Fruit fly (Drosophila melanogaster): Measurements from ENCODE around the gene CG10026.
A peak's percentile ranks its signal among the peaks of the same experiment; 100 is the strongest.

The CG10026 gene

DNA sequence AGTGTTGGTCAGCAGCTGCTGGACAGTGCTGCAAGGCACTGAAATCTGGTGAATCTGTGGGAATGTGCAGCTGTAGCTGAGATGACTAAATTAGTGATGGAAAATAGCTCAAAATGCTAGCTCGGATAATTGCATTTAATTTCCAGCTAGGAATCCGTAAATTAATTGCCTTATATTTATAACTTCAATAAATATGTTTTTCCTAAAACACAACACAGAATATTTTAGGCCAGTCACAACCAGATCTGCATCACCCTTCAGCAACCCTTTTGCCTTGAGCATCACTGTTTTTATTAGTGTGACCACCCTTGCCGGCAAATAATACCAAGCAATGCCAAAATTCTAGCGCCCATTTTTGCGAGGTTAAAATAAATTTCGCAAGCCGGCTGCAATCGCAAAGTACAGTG lies 9.3 kb upstream of the CG10026 start, which contains the start of gene Hs2st (continued):
- TF ChIP-seq CG31388 (GFP tag; optimal IDR thresholded peaks at IDR 0.05) (peak; percentile 72), sens-2 (GFP tag; IDR thresholded peaks at IDR 0.05) (peak; percentile 76), h (optimal IDR thresholded peaks at IDR 0.05) (no peak), zen2 (GFP tag; IDR thresholded peaks at IDR 0.05; ENCODE audit: partially characterized antibody) (no peak), salm (tag; optimal IDR thresholded peaks at IDR 0.05) (peak; percentile 65), fu2 (GFP tag; optimal IDR thresholded peaks at IDR 0.05) (peak; percentile 96), NK7.1 (GFP tag; optimal IDR thresholded peaks at IDR 0.05) (peak; percentile 83), MESR4 (GFP tag; optimal IDR thresholded peaks at IDR 0.05) (peak; percentile 42), CG2889 (GFP tag; IDR thresholded peaks at IDR 0.05) (peak; percentile 90), ash1 (GFP tag; optimal IDR thresholded peaks at IDR 0.05) (no peak), HmgD (GFP tag; optimal IDR thresholded peaks at IDR 0.05) (peak; percentile 96), Hmx (GFP tag; optimal IDR thresholded peaks at IDR 0.05) (peak; percentile 83), scrt (GFP tag; optimal IDR thresholded peaks at IDR 0.05) (no peak), trem (tag; optimal IDR thresholded peaks at IDR 0.05) (peak; percentile 83), Atf-2 (GFP tag; optimal IDR thresholded peaks at IDR 0.05) (peak; percentile 96), cas (GFP tag; IDR thresholded peaks at IDR 0.05) (peak; percentile 89), zf30C (GFP tag; optimal IDR thresholded peaks at IDR 0.05) (no peak), Six4 (GFP tag; optimal IDR thresholded peaks at IDR 0.05) (peak; percentile 90), CG15011 (GFP tag; optimal IDR thresholded peaks at IDR 0.05) (peak; percentile 80), CG14860 (GFP tag; IDR thresholded peaks at IDR 0.05; ENCODE audit: partially characterized antibody) (no peak), repo (GFP tag; optimal IDR thresholded peaks at IDR 0.05) (peak; percentile 89), so (GFP tag; IDR thresholded peaks at IDR 0.05) (peak; percentile 89; the same call in 1 of the 3 replicates), CG7839 (tag; optimal IDR thresholded peaks at IDR 0.05) (peak; percentile 91), ssp (GFP tag; IDR thresholded peaks at IDR 0.05) (peak; percentile 90), CG7928 (GFP tag; optimal IDR thresholded peaks at IDR 0.05) (peak; percentile 71), sr (GFP tag; IDR thresholded peaks at IDR 0.05) (peak; percentile 46; the same call in 1 of the 3 replicates), fru (optimal IDR thresholded peaks at IDR 0.05) (no peak), Jarid2 (GFP tag; optimal IDR thresholded peaks at IDR 0.05) (peak; percentile 66), stwl (tag; optimal IDR thresholded peaks at IDR 0.05) (peak; percentile 89), CG14014 (GFP tag; IDR thresholded peaks at IDR 0.05) (peak; percentile 92), dm (GFP tag; optimal IDR thresholded peaks at IDR 0.05) (peak; percentile 89), BtbVII (GFP tag; optimal IDR thresholded peaks at IDR 0.05) (peak; percentile 79), Rx (GFP tag; IDR thresholded peaks at IDR 0.05) (peak; percentile 90), Dfd (GFP tag; optimal IDR thresholded peaks at IDR 0.05) (no peak), CG12236 (GFP tag; optimal IDR thresholded peaks at IDR 0.05) (peak; percentile 84), CG8765 (GFP tag; IDR thresholded peaks at IDR 0.05) (peak; percentile 91), NfI (GFP tag; optimal IDR thresholded peaks at IDR 0.05) (peak; percentile 93), CG1529 (GFP tag; optimal IDR thresholded peaks at IDR 0.05) (peak; percentile 82), inv (GFP tag; IDR thresholded peaks at IDR 0.05; ENCODE audit: partially characterized antibody) (peak; percentile 29; the same call in 1 of the 2 replicates), cg (GFP tag; optimal IDR thresholded peaks at IDR 0.05) (no peak), Camta (GFP tag; optimal IDR thresholded peaks at IDR 0.05) (peak; percentile 90), CG4328 (GFP tag; optimal IDR thresholded peaks at IDR 0.05) (peak; percentile 89), pfk (GFP tag; optimal IDR thresholded peaks at IDR 0.05) (peak; percentile 34), CG7987 (GFP tag; optimal IDR thresholded peaks at IDR 0.05) (peak; percentile 87), vnd (GFP tag; IDR thresholded peaks at IDR 0.05; ENCODE audit: partially characterized antibody) (peak; percentile 24; the same call in 1 of the 3 replicates), sqz (GFP tag; optimal IDR thresholded peaks at IDR 0.05) (peak; percentile 88), CG7556 (GFP tag; optimal IDR thresholded peaks at IDR 0.05) (peak; percentile 88), D19B (GFP tag; optimal IDR thresholded peaks at IDR 0.05) (peak; percentile 80), CG18619 (GFP tag; optimal IDR thresholded peaks at IDR 0.05) (peak; percentile 90), zfh2 (GFP tag; optimal IDR thresholded peaks at IDR 0.05) (peak; percentile 98), ranshi (GFP tag; IDR thresholded peaks at IDR 0.05) (peak; percentile 96), CG10654 (GFP tag; optimal IDR thresholded peaks at IDR 0.05) (peak; percentile 94)
